Worm (Caenorhabditis elegans): Measurements from ENCODE around the gene F08G2.7.

- TF ChIP-seq elt-3 (tag; optimal IDR thresholded peaks at IDR 0.05) (no peak), ztf-4 (tag; optimal IDR thresholded peaks at IDR 0.05) (no peak), elt-1 (tag; optimal IDR thresholded peaks at IDR 0.05) (no peak), skn-1 (tag; optimal IDR thresholded peaks at IDR 0.05) (no peak), aly-2 (tag; optimal IDR thresholded peaks at IDR 0.05) (no peak), ama-1 (optimal IDR thresholded peaks at IDR 0.05) (no peak), nhr-12 (tag; optimal IDR thresholded peaks at IDR 0.05) (no peak), unc-39 (tag; optimal IDR thresholded peaks at IDR 0.05) (no peak), pha-4 (tag; optimal IDR thresholded peaks at IDR 0.05) (no peak), nhr-237 (tag; optimal IDR thresholded peaks at IDR 0.05) (no peak), ZK546.5 (tag; optimal IDR thresholded peaks at IDR 0.05) (no peak), fkh-10 (GFP tag; optimal IDR thresholded peaks at IDR 0.05) (peak; percentile 63), egl-27 (tag; optimal IDR thresholded peaks at IDR 0.05) (no peak), eor-1 (tag; optimal IDR thresholded peaks at IDR 0.05) (no peak)
Observed at ce11 chrII:13812335-13812734, 28.6 kb downstream of the F08G2.7 start.
